Fruit fly (Drosophila melanogaster) whole organism, wandering third instar larva: ENCODE data around the gene RpS20.

ENCODE experiments used
- Abd-B ChIP-seq: fragments of >200 bp; optimal IDR thresholded peaks from 2 replicates; lab custom pipeline; 2017; ENCODE audit warnings: missing biosample characterization, missing genetic modification characterization
- CG9705 ChIP-seq: fragments of 200-800 bp; sonication (Bioruptor generic); optimal IDR thresholded peaks from 2 replicates; lab custom pipeline; 2018; ENCODE audit warnings: missing biosample characterization, mild to moderate bottlenecking, missing genetic modification characterization
- Hr78 ChIP-seq: fragments of >200 bp; optimal IDR thresholded peaks from 2 replicates; lab custom pipeline; 2017; ENCODE audit warnings: missing biosample characterization, missing genetic modification characterization
- Jra ChIP-seq: sonication (Bioruptor generic); optimal IDR thresholded peaks from 2 replicates; lab custom pipeline; 2016; ENCODE audit warnings: missing biosample characterization, missing genetic modification characterization
- Myc ChIP-seq: fragments of >200 bp; optimal IDR thresholded peaks from 2 replicates; lab custom pipeline; 2017
- Sp1 ChIP-seq: fragments of 200-800 bp; sonication (Bioruptor generic); optimal IDR thresholded peaks from 3 replicates; lab custom pipeline; 2019; ENCODE audit warnings: missing biosample characterization, mild to moderate bottlenecking, missing genetic modification characterization, moderate library complexity
- Vsx2 ChIP-seq: fragments of 200-300, 225-300 bp; sonication (Bioruptor generic); optimal IDR thresholded peaks from 2 replicates; lab custom pipeline; 2018; ENCODE audit warnings: missing biosample characterization, missing genetic modification characterization; ENCODE audit not compliant: partially characterized antibody
- br ChIP-seq: fragments of 200-800 bp; sonication (Bioruptor generic); optimal IDR thresholded peaks from 2 replicates; lab custom pipeline; 2016; ENCODE audit warnings: missing biosample characterization, missing genetic modification characterization
- lola ChIP-seq: fragments of >200 bp; optimal IDR thresholded peaks from 2 replicates; lab custom pipeline; 2017; ENCODE audit warnings: missing biosample characterization, missing genetic modification characterization
- pan ChIP-seq: fragments of >200 bp; optimal IDR thresholded peaks from 2 replicates; lab custom pipeline; 2017
- psq ChIP-seq: fragments of 200-800 bp; sonication (Bioruptor generic); optimal IDR thresholded peaks from 3 replicates; lab custom pipeline; 2017; ENCODE audit warnings: missing biosample characterization, mild to moderate bottlenecking, missing genetic modification characterization, moderate library complexity
- rgr ChIP-seq: fragments of 200-800 bp; sonication (Bioruptor generic); optimal IDR thresholded peaks from 3 replicates; lab custom pipeline; 2016; ENCODE audit warnings: missing biosample characterization, mild to moderate bottlenecking, missing genetic modification characterization
- sage ChIP-seq: fragments of 200-800 bp; sonication (Bioruptor generic); optimal IDR thresholded peaks from 2 replicates; lab custom pipeline; 2016; ENCODE audit warnings: missing biosample characterization, mild to moderate bottlenecking, missing genetic modification characterization
- usp ChIP-seq: fragments of >200 bp; optimal IDR thresholded peaks from 2 replicates; lab custom pipeline; 2017; ENCODE audit warnings: missing biosample characterization, missing genetic modification characterization

dm6 chr3R:20870736-20871135 is 48.8 kb downstream of the RpS20 start, which contains the start of gene TotA:
- TF ChIP-seq Hr78 (GFP tag; lab: Kevin White, UChicago) (no peak), Sp1 (no peak), psq (GFP tag; lab: Kevin White, UChicago) (no peak), Myc (lab: Kevin White, UChicago) (no peak), sage (no peak), Jra (GFP tag; lab: Kevin White, UChicago) (no peak), CG9705 (GFP tag; lab: Kevin White, UChicago) (no peak), lola (GFP tag; lab: Kevin White, UChicago) (no peak), rgr (GFP tag; lab: Kevin White, UChicago) (no peak), pan (no peak), br (no peak), usp (no peak), Vsx2 (GFP tag; lab: Kevin White, UChicago) (no peak), Abd-B (GFP tag; lab: Kevin White, UChicago) (no peak)
